Fruit fly (Drosophila melanogaster) whole organism, pupa: ENCODE results near the gene Scsalpha1.

Source experiments
- CG4496 ChIP-seq: fragments of 200-800 bp; sonication (Bioruptor generic); IDR thresholded peaks from 3 replicates; pipeline ENCODE4 v1.3.6; 2022; ENCODE audit warnings: missing biosample characterization, missing genetic modification characterization
- CG8301 ChIP-seq: fragments of 200-800 bp; sonication (Bioruptor generic); optimal IDR thresholded peaks from 2 replicates; lab custom pipeline; 2018; ENCODE audit warnings: missing biosample characterization, mild to moderate bottlenecking, missing genetic modification characterization
- Ets98B ChIP-seq: fragments of 200-800 bp; sonication (Bioruptor generic); IDR thresholded peaks from 2 replicates; pipeline ENCODE4 v1.3.6; 2022; ENCODE audit warnings: missing biosample characterization, missing genetic modification characterization
- Pif1A ChIP-seq: fragments of 200-800 bp; sonication (Bioruptor generic); optimal IDR thresholded peaks from 3 replicates; lab custom pipeline; 2016; ENCODE audit warnings: missing biosample characterization, missing genetic modification characterization

DNA sequence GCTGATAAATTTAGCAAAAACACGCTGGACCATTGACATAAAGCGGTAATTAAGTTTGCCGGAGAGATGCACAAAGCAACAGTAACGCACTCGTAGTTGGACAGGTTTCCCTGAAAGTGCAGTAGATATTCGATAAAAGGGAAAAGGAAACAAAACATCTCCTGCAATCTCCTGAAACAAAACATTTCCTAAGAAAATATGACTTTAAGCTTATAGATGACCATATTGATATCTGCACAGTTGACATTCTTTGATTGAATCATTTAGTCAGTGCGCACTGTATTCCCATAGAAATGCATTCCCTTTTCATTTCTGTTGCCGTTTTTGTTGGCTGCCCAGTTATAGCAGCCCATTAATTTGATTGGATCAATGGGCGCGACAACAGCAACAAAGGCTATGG, 38.8 kb downstream of the Scsalpha1 start:
- TF ChIP-seq CG4496 (GFP tag; lab: Robert Waterston, UW) (no peak; the same call in 1 of the 3 replicates), CG8301 (tag; lab: Kevin White, UChicago) (no peak), Ets98B (no peak; the same call in 1 of the 2 replicates), Pif1A (GFP tag; lab: Kevin White, UChicago) (peak; percentile 37)
